Worm (Caenorhabditis elegans): ENCODE results near the gene F49E8.7.

F49E8.7 gene

ce11 chrIV:7552958-7553553 lies 3.1 kb downstream of the F49E8.7 start, which contains the start of gene dif-1 (continued):
- TF ChIP-seq nfya-1 (tag; optimal IDR thresholded peaks at IDR 0.05; ENCODE audit: borderline replicate concordance, insufficient read depth), result no peak
- no peak for TF ChIP-seq T07F8.4 (tag; optimal IDR thresholded peaks at IDR 0.05)
- TF ChIP-seq hlh-12 (tag; optimal IDR thresholded peaks at IDR 0.05), result no peak
- no peak for TF ChIP-seq unc-62 (GFP tag; optimal IDR thresholded peaks at IDR 0.05)
- TF ChIP-seq ekl-4 (GFP tag; IDR thresholded peaks at IDR 0.05), result 0 out of 2 replicates have a peak, but pooled peaks have one; percentile 27
- TF ChIP-seq Y95B8A.8 (GFP tag; IDR thresholded peaks at IDR 0.05), result no peak
- TF ChIP-seq T26A5.8 (tag; optimal IDR thresholded peaks at IDR 0.05), result no peak
- no peak for TF ChIP-seq die-1 (tag; optimal IDR thresholded peaks at IDR 0.05)
- no peak for TF ChIP-seq bed-1 (GFP tag; IDR thresholded peaks at IDR 0.05)
- no peak for TF ChIP-seq rec-8 (tag; optimal IDR thresholded peaks at IDR 0.05)
- TF ChIP-seq Y67H2A.10 (GFP tag; conservative IDR thresholded peaks at IDR 0.05), result no peak
- no peak for TF ChIP-seq pha-4 (tag; optimal IDR thresholded peaks at IDR 0.05)
- no peak for TF ChIP-seq dpff-1 (tag; optimal IDR thresholded peaks at IDR 0.05)
- TF ChIP-seq snpc-4 (GFP tag; optimal IDR thresholded peaks at IDR 0.05), result no peak
- peak in 1 of 4 experiments; percentile 43 for TF ChIP-seq snpc-4 (tag; optimal IDR thresholded peaks at IDR 0.05)
- TF ChIP-seq ztf-6 (GFP tag; IDR thresholded peaks at IDR 0.05), result no peak
- no peak for TF ChIP-seq zim-3 (tag; optimal IDR thresholded peaks at IDR 0.05)
- no peak for TF ChIP-seq ztf-18 (tag; optimal IDR thresholded peaks at IDR 0.05)
- no peak for TF ChIP-seq attf-3 (GFP tag; conservative IDR thresholded peaks at IDR 0.05)
- TF ChIP-seq cebp-2 (GFP tag; IDR thresholded peaks at IDR 0.05), result no peak
- TF ChIP-seq F10E7.11 (tag; optimal IDR thresholded peaks at IDR 0.05), result no peak
- no peak for TF ChIP-seq rcor-1 (GFP tag; IDR thresholded peaks at IDR 0.05)
- 0 out of 2 replicates have a peak, but pooled peaks have one; percentile 13 for TF ChIP-seq pbrm-1 (GFP tag; IDR thresholded peaks at IDR 0.05)
- no peak for TF ChIP-seq let-526 (GFP tag; IDR thresholded peaks at IDR 0.05)
- TF ChIP-seq Y53F4B.3 (GFP tag; IDR thresholded peaks at IDR 0.05), result no peak
- TF ChIP-seq aptf-3 (GFP tag; IDR thresholded peaks at IDR 0.05), result no peak
- TF ChIP-seq bed-2 (GFP tag; IDR thresholded peaks at IDR 0.05), result no peak
- TF ChIP-seq hrde-1 (tag; optimal IDR thresholded peaks at IDR 0.05; ENCODE audit: borderline replicate concordance), result no peak
- no peak for TF ChIP-seq lsy-27 (tag; optimal IDR thresholded peaks at IDR 0.05; ENCODE audit: borderline replicate concordance, insufficient read depth)
- no peak for TF ChIP-seq nhr-27 (tag; optimal IDR thresholded peaks at IDR 0.05)
- no peak for TF ChIP-seq K11D2.4 (GFP tag; IDR thresholded peaks at IDR 0.05)
- TF ChIP-seq attf-5 (GFP tag; optimal IDR thresholded peaks at IDR 0.05), result peak; percentile 23
- no peak for TF ChIP-seq atf-7 (tag; optimal IDR thresholded peaks at IDR 0.05)
- no peak for TF ChIP-seq madf-10 (tag; optimal IDR thresholded peaks at IDR 0.05)
- no peak for TF ChIP-seq lin-35 (GFP tag; optimal IDR thresholded peaks at IDR 0.05)
- TF ChIP-seq chd-7 (tag; optimal IDR thresholded peaks at IDR 0.05), result no peak
- no peak for TF ChIP-seq ets-4 (GFP tag; optimal IDR thresholded peaks at IDR 0.05)
- TF ChIP-seq F39B2.1 (GFP tag; IDR thresholded peaks at IDR 0.05), result no peak
- TF ChIP-seq nfya-2 (GFP tag; IDR thresholded peaks at IDR 0.05), result no peak
- TF ChIP-seq efl-1 (GFP tag; optimal IDR thresholded peaks at IDR 0.05), result no peak
- TF ChIP-seq tlf-1 (GFP tag; optimal IDR thresholded peaks at IDR 0.05), result no peak
- TF ChIP-seq ama-1 (optimal IDR thresholded peaks at IDR 0.05), result no peak
- no peak for TF ChIP-seq ama-1 (GFP tag; optimal IDR thresholded peaks at IDR 0.05)
- TF ChIP-seq ztf-22 (GFP tag; optimal IDR thresholded peaks at IDR 0.05), result no peak
- TF ChIP-seq F23B12.7 (tag; optimal IDR thresholded peaks at IDR 0.05; ENCODE audit: insufficient read depth), result no peak
- TF ChIP-seq ceh-58 (GFP tag; IDR thresholded peaks at IDR 0.05), result no peak

Data from whole organism, young adult.